Worm (Caenorhabditis elegans) whole organism, L3 larva: ENCODE data around the gene ZK622.5.

Source experiments
- egl-5 ChIP-seq: fragments of 150-350 bp; optimal IDR thresholded peaks from 2 replicates; lab custom pipeline; 2017; ENCODE audit warnings: missing biosample characterization, missing genetic modification reagents, missing genetic modification characterization, inconsistent platforms
- fkh-10 ChIP-seq: sonication (generic microtip); optimal IDR thresholded peaks from 2 replicates; lab custom pipeline; 2017; ENCODE audit warnings: missing biosample characterization, missing genetic modification reagents, missing genetic modification characterization
- nhr-237 ChIP-seq: fragments of 150-350 bp; optimal IDR thresholded peaks from 2 replicates; lab custom pipeline; 2014; ENCODE audit warnings: missing biosample characterization, missing genetic modification characterization
- nhr-28 ChIP-seq: fragments of 150-350 bp; optimal IDR thresholded peaks from 2 replicates; lab custom pipeline; 2014; ENCODE audit warnings: missing biosample characterization, missing genetic modification characterization
- nhr-76 ChIP-seq: fragments of 150-350 bp; sonication (generic microtip); optimal IDR thresholded peaks from 5 replicates; lab custom pipeline; 2014; ENCODE audit warnings: missing biosample characterization, missing genetic modification characterization
- skn-1 ChIP-seq: fragments of 150-350 bp; optimal IDR thresholded peaks from 2 replicates; lab custom pipeline; 2014; ENCODE audit warnings: missing biosample characterization, missing genetic modification characterization
- tbx-2 ChIP-seq: sonication (generic microtip); optimal IDR thresholded peaks from 2 replicates; lab custom pipeline; 2016; ENCODE audit warnings: mild to moderate bottlenecking, missing genetic modification characterization, missing compliant biosample characterization
- ztf-11 ChIP-seq: fragments of 150-350 bp; optimal IDR thresholded peaks from 2 replicates; lab custom pipeline; 2014; ENCODE audit warnings: missing biosample characterization, missing genetic modification characterization

ce11 chrII:5297718-5298117 is 8.5 kb downstream of the ZK622.5 start:
- TF ChIP-seq nhr-76 (tag; lab: Kevin White, UChicago): no peak
- no peak for TF ChIP-seq tbx-2
- no peak for TF ChIP-seq nhr-237 (tag; lab: Kevin White, UChicago)
- TF ChIP-seq fkh-10 (GFP tag; lab: Kevin White, UChicago): no peak
- TF ChIP-seq egl-5 (tag; lab: Kevin White, UChicago): no peak
- no peak for TF ChIP-seq ztf-11 (tag; lab: Kevin White, UChicago)
- TF ChIP-seq nhr-28 (tag; lab: Kevin White, UChicago): no peak
- no peak for TF ChIP-seq skn-1 (tag; lab: Kevin White, UChicago)
